Fruit fly (Drosophila melanogaster) whole organism, wandering third instar larva: Measurements from ENCODE around the gene CG31815.

Experiments used
- Abd-B ChIP-seq: fragments of >200 bp; optimal IDR thresholded peaks from 2 replicates; lab custom pipeline; 2017; ENCODE audit warnings: missing biosample characterization, missing genetic modification characterization
- CG32264 ChIP-seq: fragments of 200-800 bp; sonication (Bioruptor generic); optimal IDR thresholded peaks from 2 replicates; lab custom pipeline; 2016; ENCODE audit warnings: missing biosample characterization, missing genetic modification characterization
- CG9705 ChIP-seq: fragments of 200-800 bp; sonication (Bioruptor generic); optimal IDR thresholded peaks from 2 replicates; lab custom pipeline; 2018; ENCODE audit warnings: missing biosample characterization, mild to moderate bottlenecking, missing genetic modification characterization
- CrebA ChIP-seq: fragments of 200-800 bp; sonication (Bioruptor generic); optimal IDR thresholded peaks from 2 replicates; lab custom pipeline; 2016; ENCODE audit warnings: missing biosample characterization, mild to moderate bottlenecking, missing genetic modification characterization, borderline replicate concordance
- Dfd ChIP-seq: fragments of >200 bp; optimal IDR thresholded peaks from 2 replicates; lab custom pipeline; 2017; ENCODE audit warnings: missing biosample characterization, missing genetic modification characterization
- Dif ChIP-seq: fragments of 200-275, 200-300 bp; sonication (Bioruptor generic); optimal IDR thresholded peaks from 2 replicates; lab custom pipeline; 2018; ENCODE audit warnings: missing biosample characterization, missing genetic modification characterization; ENCODE audit not compliant: partially characterized antibody
- GATAd ChIP-seq: sonication (Bioruptor generic); optimal IDR thresholded peaks from 2 replicates; lab custom pipeline; 2016; ENCODE audit warnings: missing biosample characterization, missing genetic modification characterization
- HLH106 ChIP-seq: fragments of 200-800 bp; optimal IDR thresholded peaks from 3 replicates; lab custom pipeline; 2019; ENCODE audit warnings: missing biosample characterization, mild to moderate bottlenecking, missing genetic modification characterization, moderate library complexity
- Hnf4 ChIP-seq: fragments of 200-800 bp; sonication (Bioruptor generic); optimal IDR thresholded peaks from 2 replicates; lab custom pipeline; 2016; ENCODE audit warnings: missing biosample characterization, mild to moderate bottlenecking, missing genetic modification characterization
- Hr78 ChIP-seq: fragments of >200 bp; optimal IDR thresholded peaks from 2 replicates; lab custom pipeline; 2017; ENCODE audit warnings: missing biosample characterization, missing genetic modification characterization
- Hr83 ChIP-seq: fragments of 200-300 bp; sonication (Bioruptor generic); optimal IDR thresholded peaks from 2 replicates; lab custom pipeline; 2016; ENCODE audit warnings: missing biosample characterization, mild to moderate bottlenecking, missing genetic modification characterization, moderate library complexity; ENCODE audit not compliant: poor library complexity, severe bottlenecking
- Jra ChIP-seq: sonication (Bioruptor generic); optimal IDR thresholded peaks from 2 replicates; lab custom pipeline; 2016; ENCODE audit warnings: missing biosample characterization, missing genetic modification characterization
- Mio ChIP-seq: sonication (Bioruptor generic); optimal IDR thresholded peaks from 2 replicates; lab custom pipeline; 2016; ENCODE audit warnings: missing biosample characterization, missing genetic modification characterization
- Myc ChIP-seq: fragments of >200 bp; optimal IDR thresholded peaks from 2 replicates; lab custom pipeline; 2017
- N ChIP-seq: fragments of >200 bp; optimal IDR thresholded peaks from 2 replicates; lab custom pipeline; 2018; ENCODE audit warnings: missing biosample characterization, missing external identifiers, missing genetic modification characterization
- OdsH ChIP-seq: fragments of 200-800 bp; sonication (Bioruptor generic); optimal IDR thresholded peaks from 2 replicates; lab custom pipeline; 2016; ENCODE audit warnings: missing biosample characterization, mild to moderate bottlenecking, missing genetic modification characterization
- Rel ChIP-seq, 2 experiments: fragments of 200-800 bp; sonication (Bioruptor generic) in 1 of 2; optimal IDR thresholded peaks; 2 replicates in 1 of 2; 3 replicates in 1 of 2; lab custom pipeline; 2016 to 2019; ENCODE audit warnings: mild to moderate bottlenecking in 2 of 2, missing biosample characterization in 2 of 2, missing genetic modification characterization in 2 of 2, moderate library complexity in 1 of 2
- Sp1 ChIP-seq: fragments of 200-800 bp; sonication (Bioruptor generic); optimal IDR thresholded peaks from 3 replicates; lab custom pipeline; 2019; ENCODE audit warnings: missing biosample characterization, mild to moderate bottlenecking, missing genetic modification characterization, moderate library complexity
- Vsx2 ChIP-seq: fragments of 200-300, 225-300 bp; sonication (Bioruptor generic); optimal IDR thresholded peaks from 2 replicates; lab custom pipeline; 2018; ENCODE audit warnings: missing biosample characterization, missing genetic modification characterization; ENCODE audit not compliant: partially characterized antibody
- br ChIP-seq: fragments of 200-800 bp; sonication (Bioruptor generic); optimal IDR thresholded peaks from 2 replicates; lab custom pipeline; 2016; ENCODE audit warnings: missing biosample characterization, missing genetic modification characterization
- brk ChIP-seq: fragments of 200-800 bp; sonication (Bioruptor generic); optimal IDR thresholded peaks from 2 replicates; lab custom pipeline; 2016; ENCODE audit warnings: missing biosample characterization, mild to moderate bottlenecking, missing genetic modification characterization
- dl ChIP-seq, 2 experiments: fragments of 175-275, 200-275 bp in 1 of 2; fragments of 200-275 bp in 1 of 2; sonication (Bioruptor generic); optimal IDR thresholded peaks; lab custom pipeline; 2018; ENCODE audit warnings: mild to moderate bottlenecking in 2 of 2, missing biosample characterization in 2 of 2, missing genetic modification characterization in 2 of 2, moderate library complexity in 2 of 2; ENCODE audit not compliant: partially characterized antibody in 2 of 2, insufficient read depth in 1 of 2
- dmrt93B ChIP-seq: fragments of 200-800 bp; sonication (Bioruptor generic); optimal IDR thresholded peaks from 2 replicates; lab custom pipeline; 2018; ENCODE audit warnings: missing biosample characterization, mild to moderate bottlenecking, missing genetic modification characterization
- dsf ChIP-seq: sonication (Bioruptor generic); optimal IDR thresholded peaks from 2 replicates; lab custom pipeline; 2016; ENCODE audit warnings: missing biosample characterization, missing genetic modification characterization, borderline replicate concordance
- ey ChIP-seq: fragments of 200-800 bp; sonication (Bioruptor generic); optimal IDR thresholded peaks from 2 replicates; lab custom pipeline; 2016; ENCODE audit warnings: missing biosample characterization, missing genetic modification characterization
- foxo ChIP-seq, 2 experiments: fragments of 200-800 bp; sonication (Bioruptor generic); optimal IDR thresholded peaks; 2 replicates in 1 of 2; 3 replicates in 1 of 2; lab custom pipeline; 2016 to 2017; ENCODE audit warnings: missing biosample characterization in 2 of 2, missing genetic modification characterization in 2 of 2
- fru ChIP-seq: fragments of 200-800 bp; sonication (Bioruptor generic); optimal IDR thresholded peaks from 3 replicates; lab custom pipeline; 2016; ENCODE audit warnings: missing biosample characterization, mild to moderate bottlenecking, missing genetic modification characterization
- h ChIP-seq: fragments of 200-800 bp; sonication (Bioruptor generic); optimal IDR thresholded peaks from 3 replicates; lab custom pipeline; 2016; ENCODE audit warnings: missing biosample characterization, mild to moderate bottlenecking, missing genetic modification characterization
- jim ChIP-seq: fragments of 175-275, 200-325 bp; sonication (Bioruptor generic); optimal IDR thresholded peaks from 2 replicates; lab custom pipeline; 2016; ENCODE audit warnings: missing biosample characterization, mild to moderate bottlenecking, missing genetic modification characterization
- lola ChIP-seq: fragments of >200 bp; optimal IDR thresholded peaks from 2 replicates; lab custom pipeline; 2017; ENCODE audit warnings: missing biosample characterization, missing genetic modification characterization
- pan ChIP-seq: fragments of >200 bp; optimal IDR thresholded peaks from 2 replicates; lab custom pipeline; 2017
- psq ChIP-seq: fragments of 200-800 bp; sonication (Bioruptor generic); optimal IDR thresholded peaks from 3 replicates; lab custom pipeline; 2017; ENCODE audit warnings: missing biosample characterization, mild to moderate bottlenecking, missing genetic modification characterization, moderate library complexity
- rgr ChIP-seq: fragments of 200-800 bp; sonication (Bioruptor generic); optimal IDR thresholded peaks from 3 replicates; lab custom pipeline; 2016; ENCODE audit warnings: missing biosample characterization, mild to moderate bottlenecking, missing genetic modification characterization
- sage ChIP-seq: fragments of 200-800 bp; sonication (Bioruptor generic); optimal IDR thresholded peaks from 2 replicates; lab custom pipeline; 2016; ENCODE audit warnings: missing biosample characterization, mild to moderate bottlenecking, missing genetic modification characterization
- sv ChIP-seq: fragments of 200-800 bp; sonication (Bioruptor generic); optimal IDR thresholded peaks from 3 replicates; lab custom pipeline; 2016; ENCODE audit warnings: missing biosample characterization, missing genetic modification characterization
- tai ChIP-seq: sonication (Bioruptor generic); optimal IDR thresholded peaks from 2 replicates; lab custom pipeline; 2016; ENCODE audit warnings: missing biosample characterization, missing genetic modification characterization
- usp ChIP-seq: fragments of >200 bp; optimal IDR thresholded peaks from 2 replicates; lab custom pipeline; 2017; ENCODE audit warnings: missing biosample characterization, missing genetic modification characterization
- woc ChIP-seq: sonication (Bioruptor generic); optimal IDR thresholded peaks from 2 replicates; lab custom pipeline; 2016; ENCODE audit warnings: missing biosample characterization, mild to moderate bottlenecking, missing genetic modification characterization

Gene CG31815

DNA sequence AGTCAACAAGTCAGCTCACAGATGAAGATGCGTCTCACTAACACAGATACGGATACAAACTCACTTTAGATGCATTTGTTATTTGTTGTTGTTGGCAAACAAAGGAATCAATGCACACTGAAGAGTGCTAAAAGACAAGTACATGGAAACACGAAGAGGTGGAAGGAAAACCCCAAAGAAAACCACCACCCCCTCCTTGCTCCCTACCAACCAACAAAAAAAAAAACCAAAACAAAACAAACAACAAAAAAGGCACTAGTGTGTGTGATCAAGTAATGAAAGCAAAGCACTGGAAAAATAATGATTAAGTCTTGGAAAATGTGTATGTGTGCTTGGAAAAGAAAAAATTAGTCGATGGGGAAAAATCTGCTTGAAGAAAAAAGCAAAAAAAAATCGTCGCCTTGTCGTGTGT, 16.9 kb upstream of the CG31815 start:
- TF ChIP-seq sage (GFP tag; lab: Kevin White, UChicago) (no peak), Hnf4 (GFP tag; lab: Kevin White, UChicago) (no peak), h (GFP tag; lab: Kevin White, UChicago) (no peak), Myc (lab: Kevin White, UChicago) (no peak), Dif (GFP tag; lab: Kevin White, UChicago) (no peak), Hr78 (GFP tag; lab: Kevin White, UChicago) (no peak)

DNA sequence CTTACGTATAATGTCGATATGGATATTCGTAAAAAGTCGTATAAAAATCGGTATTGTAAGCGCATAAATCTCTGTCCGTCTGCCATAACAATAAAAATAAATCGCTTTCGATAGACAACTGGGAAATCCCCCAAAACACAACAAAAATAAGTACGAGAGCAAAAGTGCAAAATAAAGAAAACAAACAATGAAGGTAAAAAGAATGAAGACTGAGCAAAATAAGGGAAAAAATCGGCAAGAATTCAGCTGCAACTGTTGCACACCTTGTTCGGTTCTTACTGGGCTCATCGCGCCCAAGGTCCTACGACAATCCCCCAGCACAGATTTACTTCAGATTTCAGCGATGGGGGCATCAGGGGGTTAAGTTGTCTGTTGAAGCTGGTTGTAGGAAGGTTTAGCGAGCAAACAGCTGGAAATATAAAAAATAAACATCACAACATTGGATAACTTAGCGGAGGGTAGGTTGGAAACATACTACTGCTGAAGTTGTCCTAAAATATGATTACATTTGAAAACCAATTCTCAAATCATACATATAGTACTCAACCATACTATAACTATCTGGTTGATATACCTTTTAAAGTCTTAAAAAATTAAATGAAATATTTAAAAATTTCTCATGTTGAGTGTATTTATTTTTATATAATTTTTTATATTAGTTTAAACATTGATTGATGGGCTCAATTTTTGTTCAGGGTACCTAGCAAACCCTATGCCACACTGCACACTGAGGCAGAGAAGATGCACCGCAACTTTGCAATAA, 15.1 kb upstream of the CG31815 start:
- TF ChIP-seq foxo (GFP tag; optimal IDR thresholded peaks at IDR 0.05; lab: Kevin White, UChicago) = no peak
- no peak for TF ChIP-seq Hnf4 (GFP tag; lab: Kevin White, UChicago)
- no peak for TF ChIP-seq Rel (GFP tag; optimal IDR thresholded peaks at IDR 0.05; lab: Kevin White, UChicago)
- TF ChIP-seq Rel (tag; optimal IDR thresholded peaks at IDR 0.05; lab: Kevin White, UChicago) = peak; percentile 68
- no peak for TF ChIP-seq dsf
- TF ChIP-seq, all 38 proteins: peak for 1

DNA sequence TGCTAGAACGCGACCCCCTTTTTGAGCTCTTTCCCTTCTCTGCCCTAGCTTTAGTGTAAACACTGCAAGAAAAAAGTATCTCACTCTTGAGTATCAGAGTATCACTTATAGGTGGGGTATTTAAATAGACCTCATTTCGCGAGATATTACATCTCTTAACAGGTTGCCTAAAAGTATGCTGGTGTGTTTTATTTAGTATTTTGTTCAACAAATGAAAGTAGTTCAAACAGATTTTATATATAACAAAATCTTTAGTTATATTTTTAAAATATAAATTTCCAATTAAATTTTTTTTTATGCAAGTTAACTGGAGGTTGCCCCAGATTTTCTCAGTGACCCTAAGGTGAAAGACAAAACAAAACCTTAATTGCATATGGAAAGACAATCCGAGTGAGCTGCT, 14.1 kb upstream of the CG31815 start:
- TF ChIP-seq Sp1 (GFP tag; lab: Kevin White, UChicago) (peak; percentile 35), HLH106 (tag; lab: Kevin White, UChicago) (peak; percentile 6), N (no peak)

DNA sequence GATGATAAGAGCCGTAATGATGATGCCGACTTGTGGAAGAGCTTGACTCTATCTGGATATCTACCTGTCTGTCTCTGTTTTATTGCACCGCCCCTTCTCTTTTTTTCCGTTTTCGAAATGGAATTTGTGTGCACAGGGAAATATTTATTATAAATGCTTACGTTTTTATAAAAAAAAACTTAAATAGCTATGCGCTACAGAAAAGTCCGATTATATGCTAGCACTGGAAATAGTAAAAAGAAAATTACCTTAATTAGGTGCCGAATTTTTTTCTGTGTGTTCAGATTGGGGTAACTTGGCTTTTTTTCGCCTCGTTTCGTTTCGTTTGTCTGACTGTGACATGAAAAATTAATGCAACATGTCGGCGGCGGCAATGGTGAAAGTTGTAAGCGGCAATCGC, 13.7 kb upstream of the CG31815 start:
- no peak for TF ChIP-seq tai (GFP tag; lab: Kevin White, UChicago)
- TF ChIP-seq Abd-B (GFP tag; lab: Kevin White, UChicago) = no peak
- TF ChIP-seq HLH106 (tag; lab: Kevin White, UChicago) = peak; percentile 49
- no peak for TF ChIP-seq Hr83 (GFP tag; lab: Kevin White, UChicago)
- no peak for TF ChIP-seq Sp1 (GFP tag; lab: Kevin White, UChicago)
- no peak for TF ChIP-seq Dif (GFP tag; lab: Kevin White, UChicago)
- no peak for TF ChIP-seq Rel (GFP tag; optimal IDR thresholded peaks at IDR 0.05; lab: Kevin White, UChicago)
- TF ChIP-seq Rel (tag; optimal IDR thresholded peaks at IDR 0.05; lab: Kevin White, UChicago) = no peak
- TF ChIP-seq Hr78 (GFP tag; lab: Kevin White, UChicago) = no peak
- TF ChIP-seq pan (lab: Kevin White, UChicago) = no peak
- no peak for TF ChIP-seq dl (GFP tag; optimal IDR thresholded peaks at IDR 0.05; lab: Kevin White, UChicago; ENCODE audit: insufficient read depth in 1 of 2, partially characterized antibody in 2 of 2)
- TF ChIP-seq Hnf4 (GFP tag; lab: Kevin White, UChicago) = peak; percentile 37
- TF ChIP-seq lola (GFP tag; lab: Kevin White, UChicago) = no peak
- TF ChIP-seq N = no peak
- peak; percentile 42 for TF ChIP-seq OdsH
- TF ChIP-seq h (GFP tag; lab: Kevin White, UChicago) = peak; percentile 69
- no peak for TF ChIP-seq usp
- TF ChIP-seq Jra (GFP tag; lab: Kevin White, UChicago) = no peak
- TF ChIP-seq CG9705 (GFP tag; lab: Kevin White, UChicago) = no peak
- TF ChIP-seq dmrt93B (GFP tag; lab: Kevin White, UChicago) = peak; percentile 2
- TF ChIP-seq dsf = no peak
- TF ChIP-seq CG32264 = no peak
- no peak for TF ChIP-seq Myc (lab: Kevin White, UChicago)
- peak in 1 of 2 experiments; percentile 30 for TF ChIP-seq foxo (GFP tag; optimal IDR thresholded peaks at IDR 0.05; lab: Kevin White, UChicago)
- no peak for TF ChIP-seq CrebA (GFP tag; lab: Kevin White, UChicago)
- no peak for TF ChIP-seq Mio (GFP tag; lab: Kevin White, UChicago)
- no peak for TF ChIP-seq GATAd (GFP tag; lab: Kevin White, UChicago)
- TF ChIP-seq br (GFP tag; lab: Kevin White, UChicago) = peak; percentile 61
- TF ChIP-seq Vsx2 (GFP tag; lab: Kevin White, UChicago) = no peak
- TF ChIP-seq brk (GFP tag; lab: Kevin White, UChicago) = no peak
- TF ChIP-seq fru (GFP tag; lab: Kevin White, UChicago) = peak; percentile 68
- TF ChIP-seq rgr (GFP tag; lab: Kevin White, UChicago) = peak; percentile 61
- TF ChIP-seq woc (GFP tag; lab: Kevin White, UChicago) = peak; percentile 41
- no peak for TF ChIP-seq jim (GFP tag; lab: Kevin White, UChicago)
- TF ChIP-seq sage (GFP tag; lab: Kevin White, UChicago) = peak; percentile 2
- TF ChIP-seq psq (GFP tag; lab: Kevin White, UChicago) = peak; percentile 24
- TF ChIP-seq sv (GFP tag; lab: Kevin White, UChicago) = no peak
- peak; percentile 60 for TF ChIP-seq ey
- no peak for TF ChIP-seq Dfd (GFP tag; lab: Kevin White, UChicago)
